Fruit fly (Drosophila melanogaster) whole organism, embryonic: ENCODE data around the gene CG43347.
A peak's percentile ranks its signal among the peaks of the same experiment; 100 is the strongest.

Experiments used
- Abd-B ChIP-seq: fragments of 200-800 bp; sonication (Bioruptor generic); optimal IDR thresholded peaks from 2 replicates; lab custom pipeline; 2018; ENCODE audit warnings: missing biosample characterization, mild to moderate bottlenecking, missing genetic modification characterization, moderate library complexity
- Atf6 ChIP-seq: fragments of 200-800 bp; sonication (Bioruptor generic); IDR thresholded peaks from 2 replicates; pipeline ENCODE4 v1.3.6; 2022; ENCODE audit warnings: missing biosample characterization, missing genetic modification characterization
- BEAF-32 ChIP-seq: fragments of 200-800 bp; sonication (Bioruptor generic); optimal IDR thresholded peaks from 3 replicates; lab custom pipeline; 2017; ENCODE audit warnings: missing biosample characterization, missing genetic modification characterization, mild to moderate bottlenecking, moderate library complexity, missing genetic modification reagents
- Bdp1 ChIP-seq: fragments of 200-800 bp; sonication (Bioruptor generic); optimal IDR thresholded peaks from 3 replicates; lab custom pipeline; 2016; ENCODE audit warnings: missing biosample characterization, missing genetic modification characterization
- Blimp-1 ChIP-seq: fragments of 200-800 bp; sonication (Bioruptor generic); optimal IDR thresholded peaks from 3 replicates; lab custom pipeline; 2018; ENCODE audit warnings: missing biosample characterization, missing genetic modification characterization, mild to moderate bottlenecking, moderate library complexity, missing genetic modification reagents
- CG10147 ChIP-seq: fragments of 200-800 bp; sonication (Bioruptor generic); optimal IDR thresholded peaks from 2 replicates; lab custom pipeline; 2019; ENCODE audit warnings: missing biosample characterization, mild to moderate bottlenecking, missing genetic modification characterization, moderate library complexity
- CG1024 ChIP-seq: fragments of 200-800 bp; sonication (Bioruptor generic); IDR thresholded peaks from 2 replicates; pipeline ENCODE4 v1.3.6; 2022; ENCODE audit warnings: missing biosample characterization, missing genetic modification characterization
- CG10431 ChIP-seq: fragments of 200-800 bp; sonication (Bioruptor generic); optimal IDR thresholded peaks from 3 replicates; lab custom pipeline; 2018; ENCODE audit warnings: missing biosample characterization, mild to moderate bottlenecking, missing genetic modification characterization
- CG11560 ChIP-seq: fragments of 200-800 bp; sonication (Bioruptor generic); IDR thresholded peaks from 3 replicates; pipeline ENCODE4 v1.3.6; 2022; ENCODE audit warnings: missing biosample characterization, missing genetic modification characterization
- CG11695 ChIP-seq: fragments of 200-800 bp; sonication (Bioruptor generic); IDR thresholded peaks from 3 replicates; pipeline ENCODE4 v1.3.6; 2022; ENCODE audit warnings: missing biosample characterization, missing genetic modification characterization
- CG12236 ChIP-seq: fragments of 200-800 bp; sonication (Bioruptor generic); optimal IDR thresholded peaks from 2 replicates; lab custom pipeline; 2016; ENCODE audit warnings: missing biosample characterization, missing genetic modification characterization
- CG14050 ChIP-seq: fragments of 200-800 bp; sonication (Bioruptor generic); IDR thresholded peaks from 3 replicates; pipeline ENCODE4 v1.3.6; 2022; ENCODE audit warnings: missing biosample characterization, missing genetic modification characterization
- CG1603 ChIP-seq: fragments of 200-800 bp; sonication (Bioruptor generic); optimal IDR thresholded peaks from 2 replicates; lab custom pipeline; 2019; ENCODE audit warnings: missing biosample characterization, mild to moderate bottlenecking, missing genetic modification characterization, moderate library complexity
- CG17385 ChIP-seq: fragments of 200-800 bp; sonication (Bioruptor generic); optimal IDR thresholded peaks from 3 replicates; lab custom pipeline; 2018; ENCODE audit warnings: missing biosample characterization, mild to moderate bottlenecking, missing genetic modification characterization
- CG17912 ChIP-seq: fragments of 200-800 bp; sonication (Bioruptor generic); optimal IDR thresholded peaks from 2 replicates; lab custom pipeline; 2018; ENCODE audit warnings: missing biosample characterization, mild to moderate bottlenecking, missing genetic modification characterization
- CG3726 ChIP-seq: fragments of 200-800 bp; sonication (Bioruptor generic); IDR thresholded peaks from 3 replicates; pipeline ENCODE4, ENCODE4 v1.3.6; 2022; ENCODE audit warnings: missing biosample characterization, missing genetic modification characterization
- CG3847 ChIP-seq: fragments of 200-800 bp; sonication (Bioruptor generic); IDR thresholded peaks from 2 replicates; pipeline ENCODE4 v1.3.6; 2022; ENCODE audit warnings: missing biosample characterization, missing genetic modification characterization
- CG5953 ChIP-seq: fragments of 200-800 bp; sonication (Bioruptor generic); IDR thresholded peaks from 2 replicates; pipeline ENCODE4 v1.3.6; 2022; ENCODE audit warnings: missing biosample characterization, missing genetic modification characterization
- CG6683 ChIP-seq: fragments of 200-800 bp; sonication (Bioruptor generic); optimal IDR thresholded peaks from 2 replicates; lab custom pipeline; 2017; ENCODE audit warnings: missing biosample characterization, mild to moderate bottlenecking, missing genetic modification characterization, missing genetic modification reagents
- CG6765 ChIP-seq: fragments of 200-800 bp; sonication (Bioruptor generic); optimal IDR thresholded peaks from 3 replicates; lab custom pipeline; 2017; ENCODE audit warnings: missing biosample characterization, mild to moderate bottlenecking, missing genetic modification characterization
- CG7987 ChIP-seq: fragments of 200-800 bp; sonication (Bioruptor generic); optimal IDR thresholded peaks from 2 replicates; lab custom pipeline; 2018; ENCODE audit warnings: missing biosample characterization, mild to moderate bottlenecking, missing genetic modification characterization, moderate library complexity
- CkIIα-i1 ChIP-seq: fragments of 200-800 bp; sonication (Bioruptor generic); IDR thresholded peaks from 2 replicates; pipeline ENCODE4 v1.3.6; 2022; ENCODE audit warnings: missing biosample characterization, missing genetic modification characterization
- Dbx ChIP-seq: fragments of 200-800 bp; sonication (Bioruptor generic); IDR thresholded peaks from 3 replicates; pipeline ENCODE4 v1.3.6; 2022; ENCODE audit warnings: missing biosample characterization, missing genetic modification characterization
- Dp ChIP-seq: fragments of 200-800 bp; sonication (Bioruptor generic); optimal IDR thresholded peaks from 2 replicates; lab custom pipeline; 2018; ENCODE audit warnings: missing biosample characterization, mild to moderate bottlenecking, missing genetic modification characterization, moderate library complexity
- Ets65A ChIP-seq: fragments of 200-800 bp; sonication (Bioruptor generic); peaks from one replicate; lab custom pipeline; 2016; ENCODE audit warnings: missing biosample characterization, missing genetic modification characterization
- Fer2 ChIP-seq: fragments of 200-800 bp; sonication (Bioruptor generic); optimal IDR thresholded peaks from 2 replicates; lab custom pipeline; 2018; ENCODE audit warnings: missing biosample characterization, mild to moderate bottlenecking, missing genetic modification characterization, moderate library complexity
- Gsc ChIP-seq: fragments of 200-800 bp; sonication (Bioruptor generic); IDR thresholded peaks from 2 replicates; pipeline ENCODE4 v1.3.6; 2022; ENCODE audit warnings: missing biosample characterization, missing genetic modification characterization
- Gug ChIP-seq: fragments of 200-800 bp; sonication (Bioruptor generic); IDR thresholded peaks from 4 replicates; pipeline ENCODE4 v1.3.6; 2022; ENCODE audit warnings: missing biosample characterization, missing genetic modification characterization
- Hr39 ChIP-seq: fragments of >200 bp; optimal IDR thresholded peaks from 2 replicates; lab custom pipeline; 2017
- Hr51 ChIP-seq, 2 experiments: fragments of 200-800 bp; sonication (Bioruptor generic); optimal IDR thresholded peaks; 2 replicates in 1 of 2; 3 replicates in 1 of 2; lab custom pipeline; 2016 to 2018; ENCODE audit warnings: missing biosample characterization in 2 of 2, missing genetic modification characterization in 2 of 2, mild to moderate bottlenecking in 1 of 2, moderate library complexity in 1 of 2
- Lhr ChIP-seq: fragments of 200-800 bp; sonication (Bioruptor generic); optimal IDR thresholded peaks from 3 replicates; lab custom pipeline; 2017; ENCODE audit warnings: mild to moderate bottlenecking, missing biosample characterization, missing genetic modification reagents, missing genetic modification characterization
- Mad ChIP-seq: fragments of 200-800 bp; sonication (Bioruptor generic); optimal IDR thresholded peaks from 2 replicates; lab custom pipeline; 2016; ENCODE audit warnings: missing biosample characterization, missing genetic modification characterization
- Mes4 ChIP-seq: fragments of 200-800 bp; sonication (Bioruptor generic); optimal IDR thresholded peaks from 2 replicates; lab custom pipeline; 2016; ENCODE audit warnings: missing biosample characterization, missing genetic modification characterization
- Six4 ChIP-seq: fragments of 200-800 bp; sonication (Bioruptor generic); optimal IDR thresholded peaks from 2 replicates; lab custom pipeline; 2016; ENCODE audit warnings: missing biosample characterization, missing genetic modification characterization
- Ssrp ChIP-seq: fragments of 200-800 bp; sonication (Bioruptor generic); optimal IDR thresholded peaks from 2 replicates; lab custom pipeline; 2018; ENCODE audit warnings: missing biosample characterization, mild to moderate bottlenecking, missing genetic modification characterization, moderate library complexity
- ap ChIP-seq: fragments of 200-800 bp; sonication (Bioruptor generic); IDR thresholded peaks from 2 replicates; pipeline ENCODE4 v1.3.6; 2022; ENCODE audit warnings: missing biosample characterization, missing genetic modification characterization
- az2 ChIP-seq: fragments of 200-800 bp; sonication (Bioruptor generic); optimal IDR thresholded peaks from 3 replicates; lab custom pipeline; 2016; ENCODE audit warnings: missing biosample characterization, missing genetic modification characterization
- bab2 ChIP-seq: fragments of 200-800 bp; sonication (Bioruptor generic); optimal IDR thresholded peaks from 2 replicates; lab custom pipeline; 2016; ENCODE audit warnings: missing biosample characterization, missing genetic modification characterization
- bsh ChIP-seq, 2 experiments: fragments of 200-800 bp; sonication (Bioruptor generic); optimal IDR thresholded peaks; 2 replicates each; lab custom pipeline; 2017 to 2018; ENCODE audit warnings: mild to moderate bottlenecking in 2 of 2, missing biosample characterization in 2 of 2, missing genetic modification characterization in 2 of 2, moderate library complexity in 1 of 2
- dimm ChIP-seq: fragments of 200-800 bp; sonication (Bioruptor generic); IDR thresholded peaks from 2 replicates; pipeline ENCODE4 v1.3.6; 2022; ENCODE audit warnings: missing biosample characterization, missing genetic modification characterization
- dmrt99B ChIP-seq: fragments of 200-800 bp; sonication (Bioruptor generic); optimal IDR thresholded peaks from 2 replicates; lab custom pipeline; 2018; ENCODE audit warnings: missing biosample characterization, mild to moderate bottlenecking, missing genetic modification characterization, moderate library complexity
- kay ChIP-seq: fragments of 200-800 bp; sonication (Bioruptor generic); optimal IDR thresholded peaks from 2 replicates; lab custom pipeline; 2016; ENCODE audit warnings: missing biosample characterization, missing genetic modification characterization
- lmd ChIP-seq: fragments of 200-800 bp; sonication (Bioruptor generic); IDR thresholded peaks from 2 replicates; pipeline ENCODE4 v1.3.6; 2022; ENCODE audit warnings: missing biosample characterization, missing genetic modification characterization
- nmo ChIP-seq: fragments of 200-800 bp; sonication (Bioruptor generic); optimal IDR thresholded peaks from 2 replicates; lab custom pipeline; 2018; ENCODE audit warnings: missing biosample characterization, mild to moderate bottlenecking, missing genetic modification characterization, moderate library complexity
- org-1 ChIP-seq: fragments of 200-800 bp; sonication (Bioruptor generic); optimal IDR thresholded peaks from 2 replicates; lab custom pipeline; 2017; ENCODE audit warnings: missing biosample characterization, missing genetic modification characterization
- p53 ChIP-seq: fragments of 200-800 bp; sonication (Bioruptor generic); optimal IDR thresholded peaks from 2 replicates; lab custom pipeline; 2016; ENCODE audit warnings: missing biosample characterization, missing genetic modification characterization
- peb ChIP-seq: fragments of 200-800 bp; sonication (Bioruptor generic); IDR thresholded peaks from 2 replicates; pipeline ENCODE4 v1.3.6; 2022; ENCODE audit warnings: missing biosample characterization, missing genetic modification characterization
- shn ChIP-seq: fragments of 200-800 bp; sonication (Bioruptor generic); optimal IDR thresholded peaks from 3 replicates; lab custom pipeline; 2016; ENCODE audit warnings: missing biosample characterization, missing genetic modification characterization
- stc ChIP-seq: fragments of 200-800 bp; sonication (Bioruptor generic); IDR thresholded peaks from 2 replicates; pipeline ENCODE4 v1.3.6; 2022; ENCODE audit warnings: missing biosample characterization, missing genetic modification characterization
- trem ChIP-seq: fragments of 200-800 bp; optimal IDR thresholded peaks from 3 replicates; lab custom pipeline; 2019; ENCODE audit warnings: missing biosample characterization, mild to moderate bottlenecking, missing genetic modification characterization, moderate library complexity
- unpg ChIP-seq: fragments of 200-800 bp; sonication (Bioruptor generic); optimal IDR thresholded peaks from 3 replicates; lab custom pipeline; 2018; ENCODE audit warnings: missing biosample characterization, mild to moderate bottlenecking, missing genetic modification characterization, moderate library complexity

The CG43347 gene

dm6 chrX:10587445-10587844 lies 32.5 kb downstream of the CG43347 start (continued):
- TF ChIP-seq Fer2: peak; percentile 30
- TF ChIP-seq trem (tag; lab: Kevin White, UChicago): no peak
- TF ChIP-seq CG3726 (GFP tag; lab: Robert Waterston, UW): 0 out of 3 replicates have a peak, but pooled peaks have one; percentile 58
- TF ChIP-seq org-1 (GFP tag; lab: Kevin White, UChicago): peak; percentile 6
- peak; percentile 37; the same call in 1 of the 2 replicates for TF ChIP-seq Atf6
- TF ChIP-seq Six4 (GFP tag; lab: Kevin White, UChicago): no peak
- TF ChIP-seq Ets65A (GFP tag; lab: Kevin White, UChicago): peak; percentile 65
- TF ChIP-seq lmd (GFP tag; lab: Robert Waterston, UW): peak; percentile 49; the same call in 1 of the 2 replicates
- peak; percentile 32; the same call in 1 of the 2 replicates for TF ChIP-seq CG3847 (GFP tag; lab: Robert Waterston, UW)
- TF ChIP-seq CG10147 (GFP tag; lab: Kevin White, UChicago): peak; percentile 20
- TF ChIP-seq CG14050: peak; percentile 24; the same call in 1 of the 3 replicates
- no peak for TF ChIP-seq Lhr (GFP tag; lab: Kevin White, UChicago)
- TF ChIP-seq CG5953: no peak
- 0 out of 2 replicates have a peak, but pooled peaks have one; percentile 27 for TF ChIP-seq CG1024
- peak; percentile 10 for TF ChIP-seq Blimp-1 (GFP tag; lab: Kevin White, UChicago)
- no peak for TF ChIP-seq Mes4 (GFP tag; lab: Kevin White, UChicago)
- TF ChIP-seq nmo (GFP tag; lab: Kevin White, UChicago): peak; percentile 27
- TF ChIP-seq CG17385 (GFP tag; lab: Kevin White, UChicago): peak; percentile 22
- TF ChIP-seq CkIIα-i1: no peak
- no peak for TF ChIP-seq CG7987
- TF ChIP-seq shn: no peak
- TF ChIP-seq dimm (GFP tag; lab: Robert Waterston, UW): peak; percentile 34; the same call in 1 of the 2 replicates
- peak; percentile 29 for TF ChIP-seq unpg (GFP tag; lab: Kevin White, UChicago)
- no peak for TF ChIP-seq Bdp1
- TF ChIP-seq CG17912 (GFP tag; lab: Kevin White, UChicago): no peak
- no peak for TF ChIP-seq bsh (GFP tag; optimal IDR thresholded peaks at IDR 0.05; lab: Kevin White, UChicago)
- peak; percentile 34 for TF ChIP-seq CG1603 (tag; lab: Kevin White, UChicago)
- TF ChIP-seq Gsc: no peak
- no peak for TF ChIP-seq CG12236 (GFP tag; lab: Kevin White, UChicago)
- TF ChIP-seq CG10431: no peak
- no peak for TF ChIP-seq Hr51 (GFP tag; optimal IDR thresholded peaks at IDR 0.05; lab: Kevin White, UChicago)
- peak; percentile 10; the same call in 1 of the 4 replicates for TF ChIP-seq Gug (GFP tag; lab: Robert Waterston, UW)
- no peak for TF ChIP-seq Dp (GFP tag; lab: Kevin White, UChicago)
- TF ChIP-seq bab2 (GFP tag; lab: Kevin White, UChicago): peak; percentile 63
- no peak for TF ChIP-seq Mad (GFP tag; lab: Kevin White, UChicago)
- no peak for TF ChIP-seq stc (GFP tag; lab: Robert Waterston, UW)
- TF ChIP-seq Dbx (GFP tag; lab: Robert Waterston, UW): 0 out of 3 replicates have a peak, but pooled peaks have one; percentile 40
- no peak; the same call in 2 of the 3 replicates for TF ChIP-seq CG11560 (tag; lab: Robert Waterston, UW)
- no peak for TF ChIP-seq peb (GFP tag; lab: Robert Waterston, UW)
- no peak for TF ChIP-seq az2 (GFP tag; lab: Kevin White, UChicago)
- TF ChIP-seq CG11695 (GFP tag; lab: Robert Waterston, UW): peak; percentile 57; the same call in 2 of the 3 replicates
- TF ChIP-seq p53 (GFP tag; lab: Kevin White, UChicago): no peak
- peak; percentile 4; the same call in 1 of the 2 replicates for TF ChIP-seq ap
- no peak for TF ChIP-seq Ssrp (tag; lab: Kevin White, UChicago)
- TF ChIP-seq CG6683: no peak
- TF ChIP-seq CG6765: no peak
- peak; percentile 7 for TF ChIP-seq kay
- no peak for TF ChIP-seq dmrt99B
- TF ChIP-seq Hr39 (lab: Kevin White, UChicago): no peak
- peak; percentile 49 for TF ChIP-seq Abd-B
- no peak for TF ChIP-seq BEAF-32 (GFP tag; lab: Kevin White, UChicago)
